Fruit fly (Drosophila melanogaster) whole organism, wandering third instar larva: Measurements from ENCODE around the gene tal-1A.

Experiments used
- Abd-B ChIP-seq: fragments of >200 bp; optimal IDR thresholded peaks from 2 replicates; lab custom pipeline; 2017; ENCODE audit warnings: missing biosample characterization, missing genetic modification characterization
- CG32264 ChIP-seq: fragments of 200-800 bp; sonication (Bioruptor generic); optimal IDR thresholded peaks from 2 replicates; lab custom pipeline; 2016; ENCODE audit warnings: missing biosample characterization, missing genetic modification characterization
- CG9705 ChIP-seq: fragments of 200-800 bp; sonication (Bioruptor generic); optimal IDR thresholded peaks from 2 replicates; lab custom pipeline; 2018; ENCODE audit warnings: missing biosample characterization, mild to moderate bottlenecking, missing genetic modification characterization
- CrebA ChIP-seq: fragments of 200-800 bp; sonication (Bioruptor generic); optimal IDR thresholded peaks from 2 replicates; lab custom pipeline; 2016; ENCODE audit warnings: missing biosample characterization, mild to moderate bottlenecking, missing genetic modification characterization, borderline replicate concordance
- Dfd ChIP-seq: fragments of >200 bp; optimal IDR thresholded peaks from 2 replicates; lab custom pipeline; 2017; ENCODE audit warnings: missing biosample characterization, missing genetic modification characterization
- Dif ChIP-seq: fragments of 200-275, 200-300 bp; sonication (Bioruptor generic); optimal IDR thresholded peaks from 2 replicates; lab custom pipeline; 2018; ENCODE audit warnings: missing biosample characterization, missing genetic modification characterization; ENCODE audit not compliant: partially characterized antibody
- GATAd ChIP-seq: sonication (Bioruptor generic); optimal IDR thresholded peaks from 2 replicates; lab custom pipeline; 2016; ENCODE audit warnings: missing biosample characterization, missing genetic modification characterization
- HLH106 ChIP-seq: fragments of 200-800 bp; optimal IDR thresholded peaks from 3 replicates; lab custom pipeline; 2019; ENCODE audit warnings: missing biosample characterization, mild to moderate bottlenecking, missing genetic modification characterization, moderate library complexity
- Hnf4 ChIP-seq: fragments of 200-800 bp; sonication (Bioruptor generic); optimal IDR thresholded peaks from 2 replicates; lab custom pipeline; 2016; ENCODE audit warnings: missing biosample characterization, mild to moderate bottlenecking, missing genetic modification characterization
- Hr78 ChIP-seq: fragments of >200 bp; optimal IDR thresholded peaks from 2 replicates; lab custom pipeline; 2017; ENCODE audit warnings: missing biosample characterization, missing genetic modification characterization
- Hr83 ChIP-seq: fragments of 200-300 bp; sonication (Bioruptor generic); optimal IDR thresholded peaks from 2 replicates; lab custom pipeline; 2016; ENCODE audit warnings: missing biosample characterization, mild to moderate bottlenecking, missing genetic modification characterization, moderate library complexity; ENCODE audit not compliant: poor library complexity, severe bottlenecking
- Jra ChIP-seq: sonication (Bioruptor generic); optimal IDR thresholded peaks from 2 replicates; lab custom pipeline; 2016; ENCODE audit warnings: missing biosample characterization, missing genetic modification characterization
- Mio ChIP-seq: sonication (Bioruptor generic); optimal IDR thresholded peaks from 2 replicates; lab custom pipeline; 2016; ENCODE audit warnings: missing biosample characterization, missing genetic modification characterization
- Myc ChIP-seq: fragments of >200 bp; optimal IDR thresholded peaks from 2 replicates; lab custom pipeline; 2017
- N ChIP-seq: fragments of >200 bp; optimal IDR thresholded peaks from 2 replicates; lab custom pipeline; 2018; ENCODE audit warnings: missing biosample characterization, missing external identifiers, missing genetic modification characterization
- OdsH ChIP-seq: fragments of 200-800 bp; sonication (Bioruptor generic); optimal IDR thresholded peaks from 2 replicates; lab custom pipeline; 2016; ENCODE audit warnings: missing biosample characterization, mild to moderate bottlenecking, missing genetic modification characterization
- Rel ChIP-seq, 2 experiments: fragments of 200-800 bp; sonication (Bioruptor generic) in 1 of 2; optimal IDR thresholded peaks; 2 replicates in 1 of 2; 3 replicates in 1 of 2; lab custom pipeline; 2016 to 2019; ENCODE audit warnings: mild to moderate bottlenecking in 2 of 2, missing biosample characterization in 2 of 2, missing genetic modification characterization in 2 of 2, moderate library complexity in 1 of 2
- Sp1 ChIP-seq: fragments of 200-800 bp; sonication (Bioruptor generic); optimal IDR thresholded peaks from 3 replicates; lab custom pipeline; 2019; ENCODE audit warnings: missing biosample characterization, mild to moderate bottlenecking, missing genetic modification characterization, moderate library complexity
- Vsx2 ChIP-seq: fragments of 200-300, 225-300 bp; sonication (Bioruptor generic); optimal IDR thresholded peaks from 2 replicates; lab custom pipeline; 2018; ENCODE audit warnings: missing biosample characterization, missing genetic modification characterization; ENCODE audit not compliant: partially characterized antibody
- br ChIP-seq: fragments of 200-800 bp; sonication (Bioruptor generic); optimal IDR thresholded peaks from 2 replicates; lab custom pipeline; 2016; ENCODE audit warnings: missing biosample characterization, missing genetic modification characterization
- brk ChIP-seq: fragments of 200-800 bp; sonication (Bioruptor generic); optimal IDR thresholded peaks from 2 replicates; lab custom pipeline; 2016; ENCODE audit warnings: missing biosample characterization, mild to moderate bottlenecking, missing genetic modification characterization
- dl ChIP-seq, 2 experiments: fragments of 175-275, 200-275 bp in 1 of 2; fragments of 200-275 bp in 1 of 2; sonication (Bioruptor generic); optimal IDR thresholded peaks; lab custom pipeline; 2018; ENCODE audit warnings: mild to moderate bottlenecking in 2 of 2, missing biosample characterization in 2 of 2, missing genetic modification characterization in 2 of 2, moderate library complexity in 2 of 2; ENCODE audit not compliant: partially characterized antibody in 2 of 2, insufficient read depth in 1 of 2
- dmrt93B ChIP-seq: fragments of 200-800 bp; sonication (Bioruptor generic); optimal IDR thresholded peaks from 2 replicates; lab custom pipeline; 2018; ENCODE audit warnings: missing biosample characterization, mild to moderate bottlenecking, missing genetic modification characterization
- dsf ChIP-seq: sonication (Bioruptor generic); optimal IDR thresholded peaks from 2 replicates; lab custom pipeline; 2016; ENCODE audit warnings: missing biosample characterization, missing genetic modification characterization, borderline replicate concordance
- ey ChIP-seq: fragments of 200-800 bp; sonication (Bioruptor generic); optimal IDR thresholded peaks from 2 replicates; lab custom pipeline; 2016; ENCODE audit warnings: missing biosample characterization, missing genetic modification characterization
- foxo ChIP-seq, 2 experiments: fragments of 200-800 bp; sonication (Bioruptor generic); optimal IDR thresholded peaks; 2 replicates in 1 of 2; 3 replicates in 1 of 2; lab custom pipeline; 2016 to 2017; ENCODE audit warnings: missing biosample characterization in 2 of 2, missing genetic modification characterization in 2 of 2
- fru ChIP-seq: fragments of 200-800 bp; sonication (Bioruptor generic); optimal IDR thresholded peaks from 3 replicates; lab custom pipeline; 2016; ENCODE audit warnings: missing biosample characterization, mild to moderate bottlenecking, missing genetic modification characterization
- h ChIP-seq: fragments of 200-800 bp; sonication (Bioruptor generic); optimal IDR thresholded peaks from 3 replicates; lab custom pipeline; 2016; ENCODE audit warnings: missing biosample characterization, mild to moderate bottlenecking, missing genetic modification characterization
- jim ChIP-seq: fragments of 175-275, 200-325 bp; sonication (Bioruptor generic); optimal IDR thresholded peaks from 2 replicates; lab custom pipeline; 2016; ENCODE audit warnings: missing biosample characterization, mild to moderate bottlenecking, missing genetic modification characterization
- lola ChIP-seq: fragments of >200 bp; optimal IDR thresholded peaks from 2 replicates; lab custom pipeline; 2017; ENCODE audit warnings: missing biosample characterization, missing genetic modification characterization
- pan ChIP-seq: fragments of >200 bp; optimal IDR thresholded peaks from 2 replicates; lab custom pipeline; 2017
- psq ChIP-seq: fragments of 200-800 bp; sonication (Bioruptor generic); optimal IDR thresholded peaks from 3 replicates; lab custom pipeline; 2017; ENCODE audit warnings: missing biosample characterization, mild to moderate bottlenecking, missing genetic modification characterization, moderate library complexity
- rgr ChIP-seq: fragments of 200-800 bp; sonication (Bioruptor generic); optimal IDR thresholded peaks from 3 replicates; lab custom pipeline; 2016; ENCODE audit warnings: missing biosample characterization, mild to moderate bottlenecking, missing genetic modification characterization
- sage ChIP-seq: fragments of 200-800 bp; sonication (Bioruptor generic); optimal IDR thresholded peaks from 2 replicates; lab custom pipeline; 2016; ENCODE audit warnings: missing biosample characterization, mild to moderate bottlenecking, missing genetic modification characterization
- sv ChIP-seq: fragments of 200-800 bp; sonication (Bioruptor generic); optimal IDR thresholded peaks from 3 replicates; lab custom pipeline; 2016; ENCODE audit warnings: missing biosample characterization, missing genetic modification characterization
- tai ChIP-seq: sonication (Bioruptor generic); optimal IDR thresholded peaks from 2 replicates; lab custom pipeline; 2016; ENCODE audit warnings: missing biosample characterization, missing genetic modification characterization
- usp ChIP-seq: fragments of >200 bp; optimal IDR thresholded peaks from 2 replicates; lab custom pipeline; 2017; ENCODE audit warnings: missing biosample characterization, missing genetic modification characterization
- woc ChIP-seq: sonication (Bioruptor generic); optimal IDR thresholded peaks from 2 replicates; lab custom pipeline; 2016; ENCODE audit warnings: missing biosample characterization, mild to moderate bottlenecking, missing genetic modification characterization

Gene tal-1A

DNA sequence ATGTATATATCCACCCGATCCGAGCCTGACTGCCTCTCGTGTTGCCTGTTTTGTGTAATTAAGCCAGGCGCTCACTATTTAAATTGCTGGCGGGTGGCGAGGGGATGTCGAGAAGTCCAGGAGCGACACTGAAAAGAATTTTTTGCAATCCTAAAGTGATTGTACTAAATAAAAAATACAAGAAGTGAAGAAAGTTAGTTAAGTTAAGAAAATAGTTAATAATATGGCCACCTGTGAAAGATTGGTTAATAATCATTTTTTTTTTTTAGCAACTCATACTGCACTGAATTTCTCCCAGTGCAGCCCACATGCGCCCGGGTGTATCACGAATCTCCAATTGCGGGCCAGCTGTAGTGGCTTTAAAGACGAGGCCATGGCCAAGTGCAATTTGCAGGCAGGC is 28.0 kb downstream of the tal-1A start:
- TF ChIP-seq Vsx2 = no peak
- TF ChIP-seq HLH106 (tag; lab: Kevin White, UChicago) = peak; percentile 63
- TF ChIP-seq rgr (GFP tag; lab: Kevin White, UChicago) = peak; percentile 73
- no peak for TF ChIP-seq Myc (lab: Kevin White, UChicago)
- no peak for TF ChIP-seq Dfd (GFP tag; lab: Kevin White, UChicago)
- peak; percentile 7 for TF ChIP-seq brk (GFP tag; lab: Kevin White, UChicago)
- TF ChIP-seq dsf = no peak
- TF ChIP-seq dmrt93B (GFP tag; lab: Kevin White, UChicago) = peak; percentile 6
- peak; percentile 15 for TF ChIP-seq Jra
- TF ChIP-seq dl (GFP tag; optimal IDR thresholded peaks at IDR 0.05; lab: Kevin White, UChicago; ENCODE audit: insufficient read depth in 1 of 2, partially characterized antibody in 2 of 2) = no peak
- no peak for TF ChIP-seq sage (GFP tag; lab: Kevin White, UChicago)
- TF ChIP-seq Abd-B (GFP tag; lab: Kevin White, UChicago) = no peak
- peak in 1 of 2 experiments; percentile 68 for TF ChIP-seq foxo (GFP tag; optimal IDR thresholded peaks at IDR 0.05; lab: Kevin White, UChicago)
- no peak for TF ChIP-seq usp (GFP tag; lab: Kevin White, UChicago)
- TF ChIP-seq jim = no peak
- peak; percentile 55 for TF ChIP-seq psq (GFP tag; lab: Kevin White, UChicago)
- TF ChIP-seq GATAd (GFP tag; lab: Kevin White, UChicago) = peak; percentile 24
- TF ChIP-seq CrebA (GFP tag; lab: Kevin White, UChicago) = no peak
- no peak for TF ChIP-seq sv (GFP tag; lab: Kevin White, UChicago)
- no peak for TF ChIP-seq Mio (GFP tag; lab: Kevin White, UChicago)
- TF ChIP-seq CG9705 (GFP tag; lab: Kevin White, UChicago) = peak; percentile 21
- TF ChIP-seq Hnf4 (GFP tag; lab: Kevin White, UChicago) = peak; percentile 39
- TF ChIP-seq fru (GFP tag; lab: Kevin White, UChicago) = peak; percentile 65
- TF ChIP-seq Rel (GFP tag; optimal IDR thresholded peaks at IDR 0.05; lab: Kevin White, UChicago) = no peak
- no peak for TF ChIP-seq Rel (tag; optimal IDR thresholded peaks at IDR 0.05; lab: Kevin White, UChicago)
- TF ChIP-seq CG32264 = no peak
- TF ChIP-seq woc (GFP tag; lab: Kevin White, UChicago) = peak; percentile 28
- no peak for TF ChIP-seq pan
- TF ChIP-seq h = peak; percentile 80
- TF ChIP-seq lola (GFP tag; lab: Kevin White, UChicago) = no peak
- TF ChIP-seq Hr78 = no peak
- TF ChIP-seq Hr83 = no peak
- no peak for TF ChIP-seq tai
- peak; percentile 61 for TF ChIP-seq br (GFP tag; lab: Kevin White, UChicago)
- peak; percentile 65 for TF ChIP-seq ey (GFP tag; lab: Kevin White, UChicago)
- TF ChIP-seq N (GFP tag; lab: Kevin White, UChicago) = no peak
- peak; percentile 62 for TF ChIP-seq OdsH (GFP tag; lab: Kevin White, UChicago)
- TF ChIP-seq Dif (GFP tag; lab: Kevin White, UChicago) = no peak
- peak; percentile 66 for TF ChIP-seq Sp1 (GFP tag; lab: Kevin White, UChicago)

DNA sequence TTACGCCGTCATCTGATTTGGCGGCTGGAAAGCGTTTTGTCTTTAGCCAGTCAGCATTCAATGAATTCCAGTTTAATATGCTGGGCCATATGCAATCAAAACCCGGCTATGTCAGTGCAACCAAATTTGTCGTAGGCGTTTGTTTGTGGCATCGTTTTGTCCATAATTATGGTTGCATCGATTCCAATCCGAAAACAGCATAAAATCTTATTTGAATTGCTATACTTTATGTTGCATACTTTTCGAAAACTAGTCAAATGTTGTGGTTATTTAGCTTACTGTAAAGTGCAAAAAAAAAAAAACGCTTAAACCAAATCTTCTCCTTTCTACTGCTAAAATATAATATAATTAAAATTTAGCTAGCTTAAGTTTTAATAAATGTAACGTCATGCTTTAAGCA is 29.6 kb downstream of the tal-1A start:
- no peak for TF ChIP-seq sage (GFP tag; lab: Kevin White, UChicago)
- TF ChIP-seq OdsH (GFP tag; lab: Kevin White, UChicago) = no peak
- TF ChIP-seq Rel (GFP tag; optimal IDR thresholded peaks at IDR 0.05; lab: Kevin White, UChicago) = no peak
- no peak for TF ChIP-seq Rel (tag; optimal IDR thresholded peaks at IDR 0.05; lab: Kevin White, UChicago)
- TF ChIP-seq lola (GFP tag; lab: Kevin White, UChicago) = no peak
- TF ChIP-seq usp (GFP tag; lab: Kevin White, UChicago) = no peak
- TF ChIP-seq CG32264 = no peak
- TF ChIP-seq h = no peak

DNA sequence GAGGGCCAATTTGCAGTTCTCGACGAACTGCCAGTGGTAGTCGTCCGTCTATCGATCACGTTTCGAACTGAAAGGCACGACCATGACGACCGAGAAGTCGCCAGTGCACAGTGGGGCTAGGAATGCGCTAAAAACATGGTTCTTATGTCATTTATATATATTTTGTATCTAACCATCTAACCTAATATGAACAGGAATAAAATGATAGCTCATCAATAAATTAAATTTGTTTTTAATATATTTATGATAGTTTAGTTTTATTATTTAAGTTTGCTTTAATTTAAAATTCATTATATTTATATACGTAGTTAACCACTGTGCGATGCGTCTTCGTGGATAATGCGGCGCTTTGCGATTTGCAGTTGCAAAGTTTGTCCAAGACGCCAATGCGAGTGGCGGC is 30.7 kb downstream of the tal-1A start:
- TF ChIP-seq CrebA (GFP tag; lab: Kevin White, UChicago) = no peak
- no peak for TF ChIP-seq pan
- peak; percentile 12 for TF ChIP-seq dmrt93B (GFP tag; lab: Kevin White, UChicago)
- no peak for TF ChIP-seq usp (GFP tag; lab: Kevin White, UChicago)
- no peak for TF ChIP-seq tai
- no peak for TF ChIP-seq Myc (lab: Kevin White, UChicago)
- TF ChIP-seq Jra = no peak
- TF ChIP-seq Mio (GFP tag; lab: Kevin White, UChicago) = no peak
- TF ChIP-seq fru (GFP tag; lab: Kevin White, UChicago) = peak; percentile 27
- peak; percentile 53 for TF ChIP-seq rgr (GFP tag; lab: Kevin White, UChicago)
- peak; percentile 11 for TF ChIP-seq ey (GFP tag; lab: Kevin White, UChicago)
- peak; percentile 23 for TF ChIP-seq Sp1 (GFP tag; lab: Kevin White, UChicago)
- no peak for TF ChIP-seq Hr78
- TF ChIP-seq Rel (GFP tag; optimal IDR thresholded peaks at IDR 0.05; lab: Kevin White, UChicago) = no peak
- no peak for TF ChIP-seq Rel (tag; optimal IDR thresholded peaks at IDR 0.05; lab: Kevin White, UChicago)
- TF ChIP-seq Dif (GFP tag; lab: Kevin White, UChicago) = no peak
- peak; percentile 18 for TF ChIP-seq Hnf4 (GFP tag; lab: Kevin White, UChicago)
- TF ChIP-seq HLH106 (tag; lab: Kevin White, UChicago) = peak; percentile 12
- TF ChIP-seq sage (GFP tag; lab: Kevin White, UChicago) = peak; percentile 2
- TF ChIP-seq dl (GFP tag; optimal IDR thresholded peaks at IDR 0.05; lab: Kevin White, UChicago; ENCODE audit: insufficient read depth in 1 of 2, partially characterized antibody in 2 of 2) = no peak
- no peak for TF ChIP-seq Abd-B (GFP tag; lab: Kevin White, UChicago)
- TF ChIP-seq OdsH (GFP tag; lab: Kevin White, UChicago) = peak; percentile 51
- TF ChIP-seq Dfd (GFP tag; lab: Kevin White, UChicago) = no peak
- no peak for TF ChIP-seq jim
- TF ChIP-seq Hr83 = no peak
- TF ChIP-seq CG9705 (GFP tag; lab: Kevin White, UChicago) = no peak
- TF ChIP-seq psq (GFP tag; lab: Kevin White, UChicago) = peak; percentile 34
- TF ChIP-seq GATAd (GFP tag; lab: Kevin White, UChicago) = no peak
- TF ChIP-seq br (GFP tag; lab: Kevin White, UChicago) = no peak
- TF ChIP-seq brk (GFP tag; lab: Kevin White, UChicago) = peak; percentile 47
- TF ChIP-seq N (GFP tag; lab: Kevin White, UChicago) = no peak
- TF ChIP-seq lola (GFP tag; lab: Kevin White, UChicago) = no peak
- TF ChIP-seq foxo (GFP tag; optimal IDR thresholded peaks at IDR 0.05; lab: Kevin White, UChicago) = peak in 1 of 2 experiments; percentile 48
- TF ChIP-seq Vsx2 = no peak
- no peak for TF ChIP-seq dsf
- TF ChIP-seq woc (GFP tag; lab: Kevin White, UChicago) = peak; percentile 13
- no peak for TF ChIP-seq CG32264
